Worm (Caenorhabditis elegans) whole organism, mixed stage, embryonic: Measurements from ENCODE around the gene abcf-1.

ENCODE experiments used
- M03D4.4 ChIP-seq: sonication (generic microtip); optimal IDR thresholded peaks from 2 replicates; lab custom pipeline; 2017; ENCODE audit warnings: mild to moderate bottlenecking, missing genetic modification characterization, missing compliant biosample characterization
- bed-3 ChIP-seq: fragments of 200-800 bp; sonication (Bioruptor generic); optimal IDR thresholded peaks from 3 replicates; lab custom pipeline; 2018; ENCODE audit warnings: mild to moderate bottlenecking, missing genetic modification characterization, moderate library complexity, missing compliant biosample characterization
- blmp-1 ChIP-seq: fragments of 150-350 bp; optimal IDR thresholded peaks from 2 replicates; lab custom pipeline; 2014; ENCODE audit warnings: missing biosample characterization, missing genetic modification characterization
- ceh-39 ChIP-seq: fragments of 150-350 bp; optimal IDR thresholded peaks from 2 replicates; lab custom pipeline; 2014; ENCODE audit warnings: missing biosample characterization, missing genetic modification characterization
- ceh-83 ChIP-seq: fragments of 200-800 bp; sonication (Bioruptor generic); optimal IDR thresholded peaks from 2 replicates; lab custom pipeline; 2018; ENCODE audit warnings: mild to moderate bottlenecking, missing genetic modification characterization, missing compliant biosample characterization
- ces-1 ChIP-seq: fragments of 150-350 bp; optimal IDR thresholded peaks from 2 replicates; lab custom pipeline; 2014; ENCODE audit warnings: missing biosample characterization, missing genetic modification reagents, missing genetic modification characterization
- cnd-1 ChIP-seq: fragments of 200-800 bp; sonication (Bioruptor generic); optimal IDR thresholded peaks from 2 replicates; lab custom pipeline; 2018; ENCODE audit warnings: mild to moderate bottlenecking, missing genetic modification characterization, missing compliant biosample characterization
- drap-1 ChIP-seq: fragments of 200-800 bp; sonication (Bioruptor generic); optimal IDR thresholded peaks from 3 replicates; lab custom pipeline; 2018; ENCODE audit warnings: mild to moderate bottlenecking, missing genetic modification characterization, missing compliant biosample characterization
- elt-1 ChIP-seq: sonication (generic microtip); optimal IDR thresholded peaks from 2 replicates; lab custom pipeline; 2017; ENCODE audit warnings: missing genetic modification characterization, mild to moderate bottlenecking, missing compliant biosample characterization, antibody characterized with exemption, moderate library complexity, borderline replicate concordance; ENCODE audit not compliant: insufficient read depth
- elt-3 ChIP-seq: fragments of 150-350 bp; optimal IDR thresholded peaks from 2 replicates; lab custom pipeline; 2014; ENCODE audit warnings: missing biosample characterization, missing genetic modification characterization
- flh-1 ChIP-seq: fragments of 200-800 bp; sonication (Bioruptor generic); optimal IDR thresholded peaks from 2 replicates; lab custom pipeline; 2018; ENCODE audit warnings: mild to moderate bottlenecking, missing genetic modification characterization, moderate library complexity, missing compliant biosample characterization
- ham-2 ChIP-seq: fragments of 200-800 bp; sonication (Bioruptor generic); optimal IDR thresholded peaks from 2 replicates; lab custom pipeline; 2018; ENCODE audit warnings: mild to moderate bottlenecking, missing genetic modification characterization, missing compliant biosample characterization
- hlh-1 ChIP-seq: fragments of 150-350 bp; optimal IDR thresholded peaks from 2 replicates; lab custom pipeline; 2014; ENCODE audit warnings: missing biosample characterization, missing genetic modification reagents, missing genetic modification characterization
- lin-13 ChIP-seq: fragments of 150-350 bp; optimal IDR thresholded peaks from 2 replicates; lab custom pipeline; 2014; ENCODE audit warnings: missing biosample characterization, missing genetic modification characterization
- lsy-2 ChIP-seq: fragments of 150-350 bp; optimal IDR thresholded peaks from 2 replicates; lab custom pipeline; 2014; ENCODE audit warnings: missing biosample characterization, missing genetic modification characterization
- mab-5 ChIP-seq: fragments of 150-350 bp; optimal IDR thresholded peaks from 2 replicates; lab custom pipeline; 2014; ENCODE audit warnings: missing biosample characterization, missing genetic modification characterization
- mep-1 ChIP-seq: fragments of 150-350 bp; optimal IDR thresholded peaks from 2 replicates; lab custom pipeline; 2017; ENCODE audit warnings: missing biosample characterization, missing genetic modification reagents, missing genetic modification characterization, inconsistent platforms
- mls-2 ChIP-seq: sonication (generic microtip); optimal IDR thresholded peaks from 2 replicates; lab custom pipeline; 2016; ENCODE audit warnings: mild to moderate bottlenecking, missing genetic modification characterization, moderate library complexity, missing compliant biosample characterization
- nhr-12 ChIP-seq: fragments of 150-350 bp; optimal IDR thresholded peaks from 2 replicates; lab custom pipeline; 2014; ENCODE audit warnings: missing biosample characterization, missing genetic modification characterization
- nhr-2 ChIP-seq: fragments of 150-350 bp; optimal IDR thresholded peaks from 2 replicates; lab custom pipeline; 2014; ENCODE audit warnings: missing biosample characterization, missing genetic modification characterization
- nhr-237 ChIP-seq: fragments of 150-350 bp; optimal IDR thresholded peaks from 2 replicates; lab custom pipeline; 2014; ENCODE audit warnings: missing biosample characterization, missing genetic modification characterization
- nhr-28 ChIP-seq: fragments of 150-350 bp; optimal IDR thresholded peaks from 2 replicates; lab custom pipeline; 2014; ENCODE audit warnings: missing biosample characterization, missing genetic modification characterization
- nhr-76 ChIP-seq: sonication (generic microtip); optimal IDR thresholded peaks from 2 replicates; lab custom pipeline; 2017; ENCODE audit warnings: missing biosample characterization, missing genetic modification characterization
- pha-4 ChIP-seq: fragments of 150-350 bp; optimal IDR thresholded peaks from 2 replicates; lab custom pipeline; 2018; ENCODE audit warnings: missing biosample characterization, missing genetic modification reagents, missing genetic modification characterization
- sem-2 ChIP-seq: fragments of 200-800 bp; sonication (Bioruptor generic); optimal IDR thresholded peaks from 2 replicates; lab custom pipeline; 2018; ENCODE audit warnings: mild to moderate bottlenecking, missing genetic modification characterization, missing compliant biosample characterization
- snpc-4 ChIP-seq: fragments of 150-350 bp; optimal IDR thresholded peaks from 2 replicates; lab custom pipeline; 2014; ENCODE audit warnings: missing biosample characterization, missing genetic modification characterization
- tbx-8 ChIP-seq: fragments of 200-800 bp; sonication (Bioruptor generic); optimal IDR thresholded peaks from 2 replicates; lab custom pipeline; 2018; ENCODE audit warnings: mild to moderate bottlenecking, missing genetic modification characterization, moderate library complexity, missing compliant biosample characterization
- unc-120 ChIP-seq: sonication (generic microtip); optimal IDR thresholded peaks from 2 replicates; lab custom pipeline; 2017; ENCODE audit warnings: missing genetic modification characterization, missing compliant biosample characterization; ENCODE audit not compliant: poor library complexity, severe bottlenecking
- unc-39 ChIP-seq: fragments of 150-350 bp; optimal IDR thresholded peaks from 2 replicates; lab custom pipeline; 2014; ENCODE audit warnings: missing biosample characterization, missing genetic modification characterization
- zip-8 ChIP-seq: fragments of 150-350 bp; optimal IDR thresholded peaks from 2 replicates; lab custom pipeline; 2014; ENCODE audit warnings: missing biosample characterization, missing genetic modification characterization
- ztf-11 ChIP-seq: fragments of 150-350 bp; optimal IDR thresholded peaks from 2 replicates; lab custom pipeline; 2014; ENCODE audit warnings: missing biosample characterization, missing genetic modification characterization

abcf-1 gene

ce11 chrV:12763291-12763995 lies at the start of gene abcf-1, which contains the start of gene scc-3:
abcf-1 (minus strand) TSS chrV:12763375.
scc-3 (plus strand) TSS chrV:12763945.
- TF ChIP-seq unc-120 (no peak), elt-3 (tag; lab: Kevin White, UChicago) (no peak), ham-2 (GFP tag; lab: Kevin White, UChicago) (no peak), lin-13 (tag; lab: Kevin White, UChicago) (no peak), lsy-2 (tag; lab: Kevin White, UChicago) (peak; percentile 93)

- TF ChIP-seq mab-5 (tag; lab: Kevin White, UChicago) = no peak
- TF ChIP-seq elt-1 (tag; lab: Kevin White, UChicago) = no peak
- no peak for TF ChIP-seq mep-1 (tag; lab: Kevin White, UChicago)
- no peak for TF ChIP-seq pha-4
- TF ChIP-seq nhr-237 = no peak
- TF ChIP-seq drap-1 (GFP tag; lab: Kevin White, UChicago) = no peak
- TF ChIP-seq M03D4.4 (tag; lab: Kevin White, UChicago) = no peak
- no peak for TF ChIP-seq tbx-8 (GFP tag; lab: Kevin White, UChicago)
- TF ChIP-seq ces-1 (GFP tag; lab: Kevin White, UChicago) = no peak
- TF ChIP-seq ceh-83 (GFP tag; lab: Kevin White, UChicago) = no peak
- no peak for TF ChIP-seq nhr-76 (tag; lab: Kevin White, UChicago)
- TF ChIP-seq nhr-2 (tag; lab: Kevin White, UChicago) = no peak
- TF ChIP-seq ceh-39 = no peak
These were observed 48.6 kb upstream of the abcf-1 start for ce11 chrV:12811810-12812209.

- no peak for TF ChIP-seq nhr-76 (tag; lab: Kevin White, UChicago)
- TF ChIP-seq ces-1 (GFP tag; lab: Kevin White, UChicago) = peak; percentile 59
These were observed 48.0 kb upstream of the abcf-1 start, which contains the start of gene ZC443.2 for ce11 chrV:12811126-12811525. ZC443.2 (minus strand) TSS chrV:12811192.

ce11 chrV:12809876-12810275 lies 46.7 kb upstream of the abcf-1 start, which contains the start of gene ZC443.1:
ZC443.1 (minus strand) TSS chrV:12810080.
- TF ChIP-seq nhr-2 (tag; lab: Kevin White, UChicago) = no peak
- no peak for TF ChIP-seq cnd-1 (tag; lab: Kevin White, UChicago)
- no peak for TF ChIP-seq nhr-237
- no peak for TF ChIP-seq elt-3 (tag; lab: Kevin White, UChicago)
- TF ChIP-seq ces-1 (GFP tag; lab: Kevin White, UChicago) = no peak
- no peak for TF ChIP-seq mep-1 (tag; lab: Kevin White, UChicago)
- TF ChIP-seq zip-8 (tag; lab: Kevin White, UChicago) = no peak
- no peak for TF ChIP-seq unc-39 (tag; lab: Kevin White, UChicago)
- no peak for TF ChIP-seq unc-120
- no peak for TF ChIP-seq ztf-11 (tag; lab: Kevin White, UChicago)
- no peak for TF ChIP-seq ceh-39
- TF ChIP-seq flh-1 (GFP tag; lab: Kevin White, UChicago) = no peak

- TF ChIP-seq ceh-39 (no peak), elt-1 (tag; lab: Kevin White, UChicago) (no peak)
These were observed 43.0 kb upstream of the abcf-1 start, which contains the start of gene ZC443.7 for ce11 chrV:12806190-12806589. ZC443.7 (plus strand) TSS chrV:12806490.

- TF ChIP-seq lin-13 (tag; lab: Kevin White, UChicago) = no peak
- no peak for TF ChIP-seq blmp-1 (tag; lab: Kevin White, UChicago)
- no peak for TF ChIP-seq bed-3
- no peak for TF ChIP-seq nhr-12 (tag; lab: Kevin White, UChicago)
- TF ChIP-seq flh-1 (GFP tag; lab: Kevin White, UChicago) = no peak
- TF ChIP-seq nhr-28 (tag; lab: Kevin White, UChicago) = no peak
- no peak for TF ChIP-seq ceh-83 (GFP tag; lab: Kevin White, UChicago)
- no peak for TF ChIP-seq hlh-1 (tag; lab: Kevin White, UChicago)
- TF ChIP-seq elt-1 (tag; lab: Kevin White, UChicago) = no peak
- no peak for TF ChIP-seq zip-8 (tag; lab: Kevin White, UChicago)
- TF ChIP-seq nhr-237 = no peak
- no peak for TF ChIP-seq sem-2 (GFP tag; lab: Kevin White, UChicago)
- no peak for TF ChIP-seq ham-2 (GFP tag; lab: Kevin White, UChicago)
- no peak for TF ChIP-seq nhr-76 (tag; lab: Kevin White, UChicago)
- no peak for TF ChIP-seq ces-1 (GFP tag; lab: Kevin White, UChicago)
- no peak for TF ChIP-seq cnd-1 (tag; lab: Kevin White, UChicago)
- no peak for TF ChIP-seq mls-2 (tag; lab: Kevin White, UChicago)
- no peak for TF ChIP-seq snpc-4 (tag; lab: Kevin White, UChicago)
- no peak for TF ChIP-seq mab-5 (tag; lab: Kevin White, UChicago)
- TF ChIP-seq ceh-39 = no peak
- TF ChIP-seq, all 35 proteins: peak for 0
These were observed 40.1 kb upstream of the abcf-1 start, which contains the start of gene srbc-45 for ce11 chrV:12803274-12803673. srbc-45 (plus strand) TSS chrV:12803574.
